Worm (Caenorhabditis elegans): ENCODE results near the gene T18D3.5.

DNA sequence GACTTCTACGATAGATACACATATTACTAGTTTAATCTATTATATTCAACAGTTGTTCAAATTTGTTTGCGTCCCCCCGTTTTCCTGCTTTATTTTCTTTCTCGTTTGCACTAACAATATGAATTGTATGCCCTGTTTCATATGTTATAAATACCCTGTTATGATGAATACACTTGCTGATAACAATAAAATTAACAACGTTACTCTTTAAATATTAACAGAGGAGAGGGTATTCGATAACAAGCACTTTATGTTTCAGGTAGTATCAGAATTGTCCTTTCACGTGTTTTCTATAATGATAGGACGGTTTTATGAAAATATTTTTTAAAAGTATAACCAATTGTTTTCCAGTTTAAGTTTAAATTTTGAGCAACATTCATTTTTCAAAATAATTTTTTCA lies 14.9 kb downstream of the T18D3.5 start:
- TF ChIP-seq ceh-13 (GFP tag; optimal IDR thresholded peaks at IDR 0.05) (no peak), ama-1 (optimal IDR thresholded peaks at IDR 0.05) (no peak), ets-7 (tag; optimal IDR thresholded peaks at IDR 0.05) (no peak), B0310.2 (tag; optimal IDR thresholded peaks at IDR 0.05) (no peak), ceh-36 (tag; optimal IDR thresholded peaks at IDR 0.05) (no peak), tra-4 (tag; optimal IDR thresholded peaks at IDR 0.05) (no peak), hmbx-1 (tag; optimal IDR thresholded peaks at IDR 0.05) (no peak), hmg-4 (GFP tag; optimal IDR thresholded peaks at IDR 0.05) (no peak), flt-1 (GFP tag; IDR thresholded peaks at IDR 0.05) (no peak), aly-1 (tag; optimal IDR thresholded peaks at IDR 0.05) (no peak), pes-1 (GFP tag; IDR thresholded peaks at IDR 0.05) (no peak), scrt-1 (GFP tag; IDR thresholded peaks at IDR 0.05) (no peak), tbx-11 (GFP tag; IDR thresholded peaks at IDR 0.05) (no peak), hnd-1 (tag; optimal IDR thresholded peaks at IDR 0.05) (no peak)

Measured in whole organism, early embryonic.